Worm (Caenorhabditis elegans) whole organism, early embryonic: ENCODE measurements around the gene srsx-11.

Experiments used
- B0310.2 ChIP-seq: sonication (generic microtip); optimal IDR thresholded peaks from 2 replicates; lab custom pipeline; 2016; ENCODE audit warnings: mild to moderate bottlenecking, missing genetic modification characterization, missing compliant biosample characterization
- F13C5.2 ChIP-seq: sonication (generic microtip); optimal IDR thresholded peaks from 2 replicates; lab custom pipeline; 2017; ENCODE audit warnings: mild to moderate bottlenecking, missing genetic modification characterization, inconsistent platforms, missing compliant biosample characterization
- aly-1 ChIP-seq: sonication (generic microtip); optimal IDR thresholded peaks from 2 replicates; lab custom pipeline; 2016; ENCODE audit warnings: missing genetic modification characterization, missing compliant biosample characterization
- ama-1 ChIP-seq: fragments of 150-350 bp; optimal IDR thresholded peaks from 2 replicates; lab custom pipeline; 2014
- ceh-13 ChIP-seq: fragments of 200-800 bp; sonication (Bioruptor generic); optimal IDR thresholded peaks from 2 replicates; lab custom pipeline; 2018; ENCODE audit warnings: mild to moderate bottlenecking, missing genetic modification characterization, missing compliant biosample characterization
- ceh-36 ChIP-seq: sonication (generic microtip); optimal IDR thresholded peaks from 2 replicates; lab custom pipeline; 2016; ENCODE audit warnings: missing genetic modification characterization, inconsistent platforms, missing compliant biosample characterization
- ets-7 ChIP-seq: sonication (generic microtip); optimal IDR thresholded peaks from 2 replicates; lab custom pipeline; 2016; ENCODE audit warnings: missing genotype, missing genetic modification characterization, missing compliant biosample characterization
- flt-1 ChIP-seq: fragments of 200-800 bp; sonication (Bioruptor generic); IDR thresholded peaks from 2 replicates; pipeline ENCODE4 v1.3.6; 2022; ENCODE audit warnings: missing genetic modification characterization, missing compliant biosample characterization
- hmbx-1 ChIP-seq: sonication (generic microtip); optimal IDR thresholded peaks from 2 replicates; lab custom pipeline; 2016; ENCODE audit warnings: mild to moderate bottlenecking, missing genetic modification characterization, missing compliant biosample characterization
- hmg-4 ChIP-seq: fragments of 200-800 bp; sonication (Bioruptor generic); optimal IDR thresholded peaks from 2 replicates; lab custom pipeline; 2018; ENCODE audit warnings: mild to moderate bottlenecking, missing genetic modification characterization, missing compliant biosample characterization
- hnd-1 ChIP-seq: sonication (generic microtip); optimal IDR thresholded peaks from 2 replicates; lab custom pipeline; 2016; ENCODE audit warnings: missing genetic modification characterization, missing compliant biosample characterization
- pes-1 ChIP-seq: fragments of 200-800 bp; sonication (Bioruptor generic); IDR thresholded peaks from 2 replicates; pipeline ENCODE4 v1.3.6; 2022; ENCODE audit warnings: missing genetic modification reagents, missing genetic modification characterization, missing compliant biosample characterization
- scrt-1 ChIP-seq: fragments of 200-800 bp; sonication (Bioruptor generic); IDR thresholded peaks from 2 replicates; pipeline ENCODE4 v1.3.6; 2022; ENCODE audit warnings: missing genetic modification characterization, missing compliant biosample characterization
- sea-1 ChIP-seq: fragments of 200-800 bp; sonication (Bioruptor generic); conservative IDR thresholded peaks from 2 replicates; pipeline ENCODE4 v1.3.6; 2022; ENCODE audit warnings: missing genetic modification characterization, missing compliant biosample characterization
- tbx-11 ChIP-seq: fragments of 200-800 bp; sonication (Bioruptor generic); IDR thresholded peaks from 2 replicates; pipeline ENCODE4 v1.3.6; 2022; ENCODE audit warnings: missing genetic modification characterization, missing compliant biosample characterization
- tbx-37 ChIP-seq: fragments of 200-800 bp; sonication (Bioruptor generic); conservative IDR thresholded peaks from 2 replicates; pipeline ENCODE4 v1.3.6; 2022; ENCODE audit warnings: missing genetic modification reagents, missing genetic modification characterization, missing compliant biosample characterization
- tra-4 ChIP-seq: sonication (generic microtip); optimal IDR thresholded peaks from 2 replicates; lab custom pipeline; 2017; ENCODE audit warnings: missing genetic modification characterization, missing compliant biosample characterization

srsx-11 gene

ce11 chrV:5000406-5000805 is 21.4 kb upstream of the srsx-11 start, which contains the start of gene ugt-7:
Gene ugt-7 (minus strand): TSS chrV:5000566.
- TF ChIP-seq ceh-13 (GFP tag; lab: Kevin White, UChicago): no peak
- TF ChIP-seq pes-1 (GFP tag; lab: Robert Waterston, UW): no peak
- no peak for TF ChIP-seq F13C5.2 (tag; lab: Kevin White, UChicago)
- TF ChIP-seq hnd-1 (tag; lab: Kevin White, UChicago): no peak
- TF ChIP-seq hmbx-1 (tag; lab: Kevin White, UChicago): no peak
- TF ChIP-seq tbx-37 (GFP tag; lab: Robert Waterston, UW): no peak
- TF ChIP-seq aly-1 (tag; lab: Kevin White, UChicago): no peak
- TF ChIP-seq hmg-4 (GFP tag; lab: Kevin White, UChicago): no peak

ce11 chrV:4995155-4995554 is 16.2 kb upstream of the srsx-11 start, which contains the start of gene ncx-9:
Gene ncx-9 (minus strand): TSS chrV:4995255.
- TF ChIP-seq tra-4: no peak
- TF ChIP-seq hnd-1 (tag; lab: Kevin White, UChicago): no peak
- no peak for TF ChIP-seq tbx-11 (GFP tag; lab: Robert Waterston, UW)
- no peak for TF ChIP-seq ama-1 (lab: Kevin White, UChicago)
- TF ChIP-seq ceh-13 (GFP tag; lab: Kevin White, UChicago): no peak
- no peak for TF ChIP-seq F13C5.2 (tag; lab: Kevin White, UChicago)
- TF ChIP-seq aly-1 (tag; lab: Kevin White, UChicago): no peak
- TF ChIP-seq flt-1 (GFP tag; lab: Robert Waterston, UW): no peak
- no peak for TF ChIP-seq ceh-36 (tag; lab: Kevin White, UChicago)
- TF ChIP-seq hmbx-1 (tag; lab: Kevin White, UChicago): no peak
- TF ChIP-seq sea-1: no peak
- TF ChIP-seq tbx-37 (GFP tag; lab: Robert Waterston, UW): no peak
- no peak for TF ChIP-seq hmg-4 (GFP tag; lab: Kevin White, UChicago)
- TF ChIP-seq B0310.2 (tag; lab: Kevin White, UChicago): no peak
- TF ChIP-seq pes-1 (GFP tag; lab: Robert Waterston, UW): no peak
- no peak for TF ChIP-seq ets-7 (tag; lab: Kevin White, UChicago)
- TF ChIP-seq scrt-1 (GFP tag; lab: Robert Waterston, UW): no peak

ce11 chrV:4987097-4987496 is 8.1 kb upstream of the srsx-11 start, which contains the start of gene ncx-8:
Gene ncx-8 (minus strand): TSS chrV:4987197.
- TF ChIP-seq sea-1 (no peak), ets-7 (tag; lab: Kevin White, UChicago) (no peak), ceh-13 (GFP tag; lab: Kevin White, UChicago) (no peak), tbx-11 (GFP tag; lab: Robert Waterston, UW) (no peak), tbx-37 (GFP tag; lab: Robert Waterston, UW) (no peak), scrt-1 (GFP tag; lab: Robert Waterston, UW) (no peak), aly-1 (tag; lab: Kevin White, UChicago) (no peak), F13C5.2 (tag; lab: Kevin White, UChicago) (no peak), ama-1 (lab: Kevin White, UChicago) (no peak), hnd-1 (tag; lab: Kevin White, UChicago) (no peak), flt-1 (GFP tag; lab: Robert Waterston, UW) (no peak)

ce11 chrV:4983091-4983490 is 4.1 kb upstream of the srsx-11 start, which contains the start of gene srsx-13:
Gene srsx-13 (minus strand): TSS chrV:4983191.
- TF ChIP-seq tbx-37 (GFP tag; lab: Robert Waterston, UW): no peak
- TF ChIP-seq ceh-13 (GFP tag; lab: Kevin White, UChicago): no peak
- TF ChIP-seq hmg-4 (GFP tag; lab: Kevin White, UChicago): no peak
- no peak for TF ChIP-seq hmbx-1 (tag; lab: Kevin White, UChicago)
- no peak for TF ChIP-seq ets-7 (tag; lab: Kevin White, UChicago)
- no peak for TF ChIP-seq hnd-1 (tag; lab: Kevin White, UChicago)
- TF ChIP-seq flt-1 (GFP tag; lab: Robert Waterston, UW): no peak
- TF ChIP-seq pes-1 (GFP tag; lab: Robert Waterston, UW): no peak
- no peak for TF ChIP-seq tra-4
- no peak for TF ChIP-seq B0310.2 (tag; lab: Kevin White, UChicago)
- no peak for TF ChIP-seq F13C5.2 (tag; lab: Kevin White, UChicago)
- TF ChIP-seq ceh-36 (tag; lab: Kevin White, UChicago): no peak
- TF ChIP-seq sea-1: no peak
- no peak for TF ChIP-seq aly-1 (tag; lab: Kevin White, UChicago)
- TF ChIP-seq scrt-1 (GFP tag; lab: Robert Waterston, UW): no peak

ce11 chrV:4980873-4981272 is 1.9 kb upstream of the srsx-11 start, which contains the start of gene srsx-12:
Gene srsx-12 (minus strand): TSS chrV:4980973.
- TF ChIP-seq tbx-11 (GFP tag; lab: Robert Waterston, UW): no peak
- TF ChIP-seq flt-1 (GFP tag; lab: Robert Waterston, UW): no peak
- no peak for TF ChIP-seq B0310.2 (tag; lab: Kevin White, UChicago)
- TF ChIP-seq hmbx-1 (tag; lab: Kevin White, UChicago): no peak
- TF ChIP-seq tbx-37 (GFP tag; lab: Robert Waterston, UW): no peak
- TF ChIP-seq ceh-13 (GFP tag; lab: Kevin White, UChicago): no peak
- no peak for TF ChIP-seq sea-1
- TF ChIP-seq hnd-1 (tag; lab: Kevin White, UChicago): no peak
- no peak for TF ChIP-seq pes-1 (GFP tag; lab: Robert Waterston, UW)
- TF ChIP-seq scrt-1 (GFP tag; lab: Robert Waterston, UW): no peak
- TF ChIP-seq aly-1 (tag; lab: Kevin White, UChicago): no peak
- TF ChIP-seq hmg-4 (GFP tag; lab: Kevin White, UChicago): no peak
- no peak for TF ChIP-seq ceh-36 (tag; lab: Kevin White, UChicago)
- TF ChIP-seq ama-1 (lab: Kevin White, UChicago): no peak
- no peak for TF ChIP-seq tra-4
- TF ChIP-seq F13C5.2 (tag; lab: Kevin White, UChicago): no peak
- no peak for TF ChIP-seq ets-7 (tag; lab: Kevin White, UChicago)

- TF ChIP-seq hnd-1 (tag; lab: Kevin White, UChicago): no peak
- TF ChIP-seq ceh-13 (GFP tag; lab: Kevin White, UChicago): no peak
- TF ChIP-seq tra-4: no peak
- no peak for TF ChIP-seq hmg-4 (GFP tag; lab: Kevin White, UChicago)
- TF ChIP-seq pes-1 (GFP tag; lab: Robert Waterston, UW): no peak
- TF ChIP-seq ama-1 (lab: Kevin White, UChicago): no peak
- no peak for TF ChIP-seq B0310.2 (tag; lab: Kevin White, UChicago)
- no peak for TF ChIP-seq flt-1 (GFP tag; lab: Robert Waterston, UW)
- TF ChIP-seq sea-1: no peak
- no peak for TF ChIP-seq tbx-37 (GFP tag; lab: Robert Waterston, UW)
- TF ChIP-seq ets-7 (tag; lab: Kevin White, UChicago): no peak
- no peak for TF ChIP-seq scrt-1 (GFP tag; lab: Robert Waterston, UW)
- TF ChIP-seq aly-1 (tag; lab: Kevin White, UChicago): no peak
- TF ChIP-seq hmbx-1 (tag; lab: Kevin White, UChicago): no peak
Measured at ce11 chrV:4980094-4980493, 1.1 kb upstream of the srsx-11 start.
